Worm (Caenorhabditis elegans): ENCODE data around the gene C17H11.4.

DNA sequence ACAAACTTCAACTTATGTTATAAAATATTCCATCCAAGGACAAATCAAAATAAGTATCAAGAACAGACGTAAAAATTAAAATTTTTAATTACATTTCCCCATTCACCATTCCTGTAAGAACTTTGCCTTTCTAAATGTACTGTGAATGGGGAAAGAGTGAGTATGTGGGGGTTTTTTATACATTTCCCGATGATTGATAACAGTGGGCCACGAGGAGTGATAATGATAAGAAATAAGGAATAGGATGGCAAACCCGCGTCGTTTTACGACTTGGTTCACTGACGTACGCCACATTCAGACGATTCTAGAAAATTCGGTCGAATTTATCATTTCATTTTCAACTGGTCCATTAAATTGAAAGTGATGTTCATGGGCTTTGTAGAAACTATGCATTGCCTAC is 29.6 kb upstream of the C17H11.4 start, which contains the start of gene cdd-1:
- TF ChIP-seq snpc-4 (tag; optimal IDR thresholded peaks at IDR 0.05) = no peak
- TF ChIP-seq hlh-17 (GFP tag; optimal IDR thresholded peaks at IDR 0.05; ENCODE audit: borderline replicate concordance) = no peak
- no peak for TF ChIP-seq ama-1 (optimal IDR thresholded peaks at IDR 0.05)
- no peak for TF ChIP-seq fos-1 (tag; optimal IDR thresholded peaks at IDR 0.05)
- TF ChIP-seq rnt-1 (tag; optimal IDR thresholded peaks at IDR 0.05) = no peak
- peak in 1 of 2 experiments; percentile 69 for TF ChIP-seq mdl-1 (tag; optimal IDR thresholded peaks at IDR 0.05)
- TF ChIP-seq hpl-2 (GFP tag; optimal IDR thresholded peaks at IDR 0.05) = no peak
- no peak for TF ChIP-seq tbx-2 (tag; optimal IDR thresholded peaks at IDR 0.05)
- no peak for TF ChIP-seq skn-1 (tag; optimal IDR thresholded peaks at IDR 0.05)
- TF ChIP-seq nhr-71 (tag; optimal IDR thresholded peaks at IDR 0.05) = peak; percentile 68
- no peak for TF ChIP-seq C16A3.4 (tag; optimal IDR thresholded peaks at IDR 0.05)
- TF ChIP-seq nhr-11 (tag; optimal IDR thresholded peaks at IDR 0.05) = no peak

All from whole organism, L1 larva.